Worm (Caenorhabditis elegans) whole organism, L2 larva: ENCODE data around the gene B0495.7.

ENCODE experiments used
- C34F6.9 ChIP-seq: fragments of 150-350 bp; optimal IDR thresholded peaks from 2 replicates; lab custom pipeline; 2014; ENCODE audit warnings: missing biosample characterization, missing genetic modification characterization
- F13H6.1 ChIP-seq: sonication (generic microtip); optimal IDR thresholded peaks from 2 replicates; lab custom pipeline; 2016; ENCODE audit warnings: missing genetic modification characterization, missing compliant biosample characterization
- ZK546.5 ChIP-seq: sonication (generic microtip); optimal IDR thresholded peaks from 2 replicates; lab custom pipeline; 2017; ENCODE audit warnings: missing biosample characterization, missing genetic modification characterization
- alr-1 ChIP-seq: fragments of 150-350 bp; optimal IDR thresholded peaks from 2 replicates; lab custom pipeline; 2014; ENCODE audit warnings: missing biosample characterization, missing genetic modification characterization
- aly-2 ChIP-seq: fragments of 150-350 bp; optimal IDR thresholded peaks from 2 replicates; lab custom pipeline; 2014; ENCODE audit warnings: missing biosample characterization, missing genetic modification characterization
- ama-1 ChIP-seq: fragments of 150-350 bp; optimal IDR thresholded peaks from 2 replicates; lab custom pipeline; 2018; ENCODE audit warnings: inconsistent platforms
- ceh-16 ChIP-seq: fragments of 150-350 bp; optimal IDR thresholded peaks from 2 replicates; lab custom pipeline; 2014; ENCODE audit warnings: missing biosample characterization, missing genetic modification characterization
- crh-2 ChIP-seq: sonication (generic microtip); optimal IDR thresholded peaks from 2 replicates; lab custom pipeline; 2017; ENCODE audit warnings: missing biosample characterization, missing genetic modification characterization
- dmd-4 ChIP-seq: sonication (generic microtip); optimal IDR thresholded peaks from 2 replicates; lab custom pipeline; 2017; ENCODE audit warnings: missing biosample characterization, missing genetic modification characterization
- egl-27 ChIP-seq: sonication (generic microtip); optimal IDR thresholded peaks from 3 replicates; lab custom pipeline; 2017; ENCODE audit warnings: missing biosample characterization, missing genetic modification reagents, missing genetic modification characterization
- fos-1 ChIP-seq: fragments of 150-350 bp; optimal IDR thresholded peaks from 2 replicates; lab custom pipeline; 2014; ENCODE audit warnings: missing biosample characterization, missing genetic modification characterization
- gmeb-1 ChIP-seq: fragments of 150-350 bp; optimal IDR thresholded peaks from 2 replicates; lab custom pipeline; 2014; ENCODE audit warnings: missing biosample characterization, missing genetic modification characterization
- lin-11 ChIP-seq: fragments of 150-350 bp; sonication (generic microtip); optimal IDR thresholded peaks from 2 replicates; lab custom pipeline; 2014; ENCODE audit warnings: missing biosample characterization, missing genetic modification characterization, inconsistent platforms, mixed read lengths
- lsy-2 ChIP-seq, 2 experiments: fragments of 150-350 bp in 1 of 2; sonication (generic microtip) in 1 of 2; optimal IDR thresholded peaks; 2 replicates each; lab custom pipeline; 2014 to 2017; ENCODE audit warnings: missing biosample characterization in 2 of 2, missing genetic modification characterization in 2 of 2
- nhr-10 ChIP-seq: sonication (generic microtip); optimal IDR thresholded peaks from 2 replicates; lab custom pipeline; 2017; ENCODE audit warnings: missing biosample characterization, missing genetic modification characterization
- nhr-129 ChIP-seq: fragments of 150-350 bp; optimal IDR thresholded peaks from 2 replicates; lab custom pipeline; 2014; ENCODE audit warnings: missing biosample characterization, missing genetic modification characterization
- nhr-21 ChIP-seq: fragments of 150-350 bp; optimal IDR thresholded peaks from 2 replicates; lab custom pipeline; 2014; ENCODE audit warnings: missing biosample characterization, missing genetic modification characterization
- nhr-23 ChIP-seq: fragments of 150-350 bp; optimal IDR thresholded peaks from 2 replicates; lab custom pipeline; 2014; ENCODE audit warnings: missing biosample characterization, missing genetic modification reagents, missing genetic modification characterization
- nhr-237 ChIP-seq: fragments of 150-350 bp; optimal IDR thresholded peaks from 2 replicates; lab custom pipeline; 2014; ENCODE audit warnings: missing biosample characterization, missing genetic modification characterization
- nhr-25 ChIP-seq: fragments of 150-350 bp; sonication (generic microtip); optimal IDR thresholded peaks from 3 replicates; lab custom pipeline; 2014; ENCODE audit warnings: missing biosample characterization, missing genetic modification characterization
- nhr-77 ChIP-seq: fragments of 150-350 bp; optimal IDR thresholded peaks from 2 replicates; lab custom pipeline; 2014; ENCODE audit warnings: missing biosample characterization, missing genetic modification characterization
- sem-4 ChIP-seq: fragments of 150-350 bp; optimal IDR thresholded peaks from 2 replicates; lab custom pipeline; 2014; ENCODE audit warnings: missing biosample characterization, missing genetic modification reagents, missing genetic modification characterization
- sma-3 ChIP-seq: sonication (generic microtip); optimal IDR thresholded peaks from 2 replicates; lab custom pipeline; 2016; ENCODE audit warnings: missing genetic modification reagents, missing genetic modification characterization, missing compliant biosample characterization
- sma-9 ChIP-seq, 2 experiments: fragments of 150-350 bp in 1 of 2; sonication (generic microtip) in 1 of 2; optimal IDR thresholded peaks; 2 replicates each; lab custom pipeline; 2014 to 2016; ENCODE audit warnings: missing genetic modification characterization in 2 of 2, mild to moderate bottlenecking in 1 of 2, missing biosample characterization in 1 of 2, missing compliant biosample characterization in 1 of 2, missing genetic modification reagents in 1 of 2, moderate library complexity in 1 of 2
- snpc-4 ChIP-seq: fragments of 150-350 bp; optimal IDR thresholded peaks from 2 replicates; lab custom pipeline; 2014; ENCODE audit warnings: missing biosample characterization, missing genetic modification characterization
- unc-39 ChIP-seq: fragments of 150-350 bp; optimal IDR thresholded peaks from 2 replicates; lab custom pipeline; 2014; ENCODE audit warnings: missing biosample characterization, missing genetic modification characterization
- unc-55 ChIP-seq: fragments of 150-350 bp; sonication (generic microtip); optimal IDR thresholded peaks from 3 replicates; lab custom pipeline; 2014; ENCODE audit warnings: missing biosample characterization, missing genetic modification reagents, missing genetic modification characterization
- zag-1 ChIP-seq: fragments of 150-350 bp; optimal IDR thresholded peaks from 2 replicates; lab custom pipeline; 2014; ENCODE audit warnings: missing biosample characterization, missing genetic modification characterization
- ztf-1 ChIP-seq: fragments of 200-800 bp; sonication (Bioruptor generic); conservative IDR thresholded peaks from 2 replicates; pipeline ENCODE4 v1.3.6; 2022; ENCODE audit warnings: missing genetic modification characterization, missing compliant biosample characterization
- ztf-4 ChIP-seq: fragments of 150-350 bp; optimal IDR thresholded peaks from 2 replicates; lab custom pipeline; 2014; ENCODE audit warnings: missing biosample characterization, missing genetic modification characterization

Gene B0495.7

DNA sequence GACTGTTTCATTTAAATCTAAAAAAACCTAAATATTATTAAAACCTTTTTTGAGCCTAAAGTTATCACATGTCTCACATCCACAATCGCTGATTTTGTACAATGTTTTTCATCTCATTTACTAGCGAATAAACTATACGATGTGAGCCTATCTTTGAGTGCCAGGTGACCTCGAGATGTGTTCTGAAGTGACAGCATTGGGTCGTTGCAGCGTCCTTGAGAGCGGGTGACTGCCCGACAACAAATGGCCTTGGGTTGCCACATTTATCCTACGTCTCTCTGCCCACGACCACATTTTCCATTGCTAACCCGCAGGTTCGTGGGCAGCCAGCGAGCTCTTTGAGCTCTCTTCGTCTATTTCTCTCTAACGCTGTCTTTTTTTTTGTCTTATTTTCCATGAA, 38.1 kb downstream of the B0495.7 start, which contains the start of gene lir-2:
Gene lir-2, plus strand, starts transcription at position 301 of the 400 bp plus-strand sequence.
- TF ChIP-seq nhr-25 (tag; lab: Kevin White, UChicago) (peak; percentile 3), sma-3 (no peak)

DNA sequence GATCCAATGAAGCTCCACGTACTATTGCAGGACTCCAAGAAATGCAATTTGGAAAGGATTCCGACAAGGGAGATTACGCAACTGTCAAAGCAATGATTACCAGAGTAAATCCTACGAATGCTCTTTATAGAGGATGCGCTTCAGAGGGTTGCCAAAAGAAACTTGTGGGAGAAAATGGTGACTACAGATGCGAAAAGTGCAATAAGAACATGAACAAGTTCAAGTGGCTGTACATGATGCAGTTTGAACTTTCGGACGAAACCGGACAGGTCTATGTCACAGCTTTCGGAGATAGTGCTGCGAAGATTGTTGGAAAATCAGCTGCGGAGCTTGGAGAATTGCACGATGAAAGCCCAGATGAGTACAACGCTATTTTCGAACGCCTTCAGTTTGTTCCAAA, 38.7 kb downstream of the B0495.7 start:
- TF ChIP-seq unc-39 (tag; lab: Kevin White, UChicago) (no peak), lsy-2 (tag; optimal IDR thresholded peaks at IDR 0.05; lab: Kevin White, UChicago) (no peak)
- TF ChIP-seq, all 48 proteins: peak for 0

DNA sequence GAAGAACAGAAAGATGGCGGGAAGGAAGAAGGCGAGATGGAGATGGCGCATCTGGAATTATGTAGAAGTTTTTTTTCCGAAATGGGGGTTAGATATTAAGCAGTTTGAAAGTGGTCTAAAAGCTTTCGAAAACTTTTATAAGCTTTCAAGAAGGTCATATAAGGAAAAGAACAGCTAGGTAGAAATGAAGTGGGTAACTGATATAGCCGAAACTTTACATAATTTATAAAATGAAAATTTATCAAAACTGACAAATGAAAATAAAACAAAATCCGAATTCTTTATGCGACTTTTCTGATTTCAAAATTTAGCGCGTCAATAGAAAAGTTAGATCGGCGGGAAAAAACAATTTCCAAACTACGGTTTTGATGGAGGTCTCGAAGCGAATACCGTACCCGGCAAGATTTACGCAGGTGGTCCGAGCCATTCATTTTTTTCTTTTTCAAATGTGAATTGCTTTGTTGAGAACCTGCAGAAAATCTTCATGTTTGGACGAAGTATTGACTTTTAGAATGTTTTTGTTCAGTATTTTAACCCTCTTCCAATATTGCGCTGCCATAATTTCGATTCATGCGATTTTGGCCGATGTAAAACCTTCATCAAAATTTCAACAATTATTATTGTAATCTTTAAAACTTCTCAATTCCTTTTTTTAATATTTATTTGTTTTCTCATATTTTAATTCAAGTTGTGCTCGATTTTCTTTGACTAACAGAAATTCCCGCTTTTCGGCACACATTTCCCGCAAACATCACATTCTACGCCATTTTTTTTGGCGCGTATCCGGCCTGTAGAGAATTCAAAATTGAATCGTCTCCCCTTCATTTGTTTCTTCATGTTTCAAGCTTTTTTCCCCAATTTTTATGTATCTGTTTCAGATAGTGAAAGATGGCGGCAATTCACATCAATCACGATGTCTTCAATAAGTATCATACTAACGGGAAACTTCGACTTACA, 41.1 kb downstream of the B0495.7 start, which contains the start of the genes F18A1.7 and rpa-1:
Gene F18A1.7, minus strand, starts transcription at position 51 of the 957 bp plus-strand sequence.
Gene rpa-1, plus strand, starts transcription at position 879 of the 957 bp plus-strand sequence.
- TF ChIP-seq lsy-2 (tag; optimal IDR thresholded peaks at IDR 0.05; lab: Kevin White, UChicago) (peak in 1 of 2 experiments; percentile 37), ztf-4 (tag; lab: Kevin White, UChicago) (no peak), snpc-4 (tag; lab: Kevin White, UChicago) (no peak), ZK546.5 (tag; lab: Kevin White, UChicago) (no peak), egl-27 (tag; lab: Kevin White, UChicago) (no peak), gmeb-1 (tag; lab: Kevin White, UChicago) (no peak), C34F6.9 (tag; lab: Kevin White, UChicago) (peak; percentile 55), unc-55 (peak; percentile 24), crh-2 (no peak), nhr-21 (no peak), nhr-129 (tag; lab: Kevin White, UChicago) (peak; percentile 36), nhr-237 (tag; lab: Kevin White, UChicago) (no peak), nhr-25 (tag; lab: Kevin White, UChicago) (no peak), aly-2 (tag; lab: Kevin White, UChicago) (no peak), alr-1 (tag; lab: Kevin White, UChicago) (no peak), fos-1 (peak; percentile 9)

DNA sequence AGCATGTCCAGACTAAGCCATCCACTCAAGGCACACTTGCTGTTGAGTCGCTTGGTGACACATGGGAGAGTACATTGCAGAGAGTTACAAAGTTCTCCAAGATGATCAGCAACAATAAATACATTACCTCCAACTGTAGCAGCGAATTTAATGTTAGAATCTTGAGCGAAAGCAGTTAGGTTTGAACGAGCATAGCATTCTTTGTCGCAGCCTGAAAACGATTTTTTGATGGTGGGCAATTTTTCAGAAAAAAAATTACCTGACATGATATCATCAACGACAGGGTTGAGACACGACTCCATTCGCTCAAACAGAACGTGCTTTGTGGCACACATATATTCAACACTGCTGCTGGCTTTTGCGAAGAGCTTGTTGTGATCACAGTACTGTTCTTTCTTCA, 42.0 kb downstream of the B0495.7 start:
- TF ChIP-seq dmd-4 (tag; lab: Kevin White, UChicago) (no peak), ztf-1 (GFP tag; lab: Robert Waterston, UW) (no peak), ZK546.5 (tag; lab: Kevin White, UChicago) (no peak), nhr-77 (tag; lab: Kevin White, UChicago) (no peak), sem-4 (tag; lab: Kevin White, UChicago) (no peak), lin-11 (tag; lab: Kevin White, UChicago) (no peak), ama-1 (lab: Kevin White, UChicago) (no peak), nhr-23 (tag; lab: Kevin White, UChicago) (no peak), zag-1 (tag; lab: Kevin White, UChicago) (no peak), alr-1 (tag; lab: Kevin White, UChicago) (no peak), nhr-21 (no peak), ceh-16 (tag; lab: Kevin White, UChicago) (no peak), nhr-10 (no peak)

DNA sequence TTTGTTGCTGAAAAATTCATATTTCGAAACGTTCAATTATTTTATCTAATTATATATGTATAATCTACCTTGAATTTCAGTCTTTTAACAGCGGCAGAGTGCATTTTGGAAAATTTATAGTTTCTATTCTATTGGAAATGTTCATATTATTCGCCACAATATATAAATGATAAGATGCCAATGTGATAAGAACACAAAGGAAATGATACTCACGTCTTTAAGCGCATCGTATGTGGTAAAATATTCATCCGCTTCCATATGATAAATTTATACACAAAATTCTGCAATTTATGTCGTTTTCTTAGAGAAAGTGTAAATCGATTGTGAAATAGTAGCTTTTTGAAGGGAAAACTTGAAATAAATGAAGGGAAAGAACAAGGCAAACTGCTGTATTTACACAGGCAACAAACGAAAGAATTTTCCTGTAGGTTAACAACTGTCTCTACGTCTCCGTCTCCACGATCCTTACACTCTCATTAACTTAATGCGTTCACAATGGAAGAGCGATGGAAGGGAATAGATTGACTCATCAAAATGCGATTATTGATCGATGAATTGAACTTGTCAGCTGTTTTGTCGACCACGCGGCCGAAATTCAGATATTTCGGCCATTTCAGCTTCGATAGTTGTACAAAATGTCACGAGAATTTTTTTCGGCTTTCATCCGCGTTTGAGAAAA, 42.9 kb downstream of the B0495.7 start, which contains the start of gene alfa-1:
Gene alfa-1, minus strand, starts transcription at position 515 of the 679 bp plus-strand sequence.
- TF ChIP-seq sma-9 (GFP tag; optimal IDR thresholded peaks at IDR 0.05; lab: Kevin White, UChicago) (peak; percentile 10), sma-9 (tag; optimal IDR thresholded peaks at IDR 0.05; lab: Kevin White, UChicago) (no peak), fos-1 (peak; percentile 57), alr-1 (tag; lab: Kevin White, UChicago) (no peak), F13H6.1 (tag; lab: Kevin White, UChicago) (peak; percentile 32), nhr-129 (tag; lab: Kevin White, UChicago) (peak; percentile 26), nhr-25 (tag; lab: Kevin White, UChicago) (no peak), C34F6.9 (tag; lab: Kevin White, UChicago) (peak; percentile 49)
